Worm (Caenorhabditis elegans): Measurements from ENCODE around the gene F42A9.7.

The F42A9.7 gene

ce11 chrIV:8618698-8619097 is 1.8 kb upstream of the F42A9.7 start, which contains the start of gene F42A9.8:
TSS of gene F42A9.8 (minus strand) at chrIV:8618785.
- TF ChIP-seq nhr-6 (tag; optimal IDR thresholded peaks at IDR 0.05), result no peak
- TF ChIP-seq lsy-2 (tag; optimal IDR thresholded peaks at IDR 0.05), result peak in 1 of 2 experiments; percentile 35
- peak; percentile 51 for TF ChIP-seq C34F6.9 (tag; optimal IDR thresholded peaks at IDR 0.05)
- no peak for TF ChIP-seq ztf-4 (tag; optimal IDR thresholded peaks at IDR 0.05)
- no peak for TF ChIP-seq peb-1 (tag; optimal IDR thresholded peaks at IDR 0.05)
- peak; percentile 46 for TF ChIP-seq unc-55 (GFP tag; optimal IDR thresholded peaks at IDR 0.05)

- TF ChIP-seq crh-2 (tag; optimal IDR thresholded peaks at IDR 0.05) (no peak), unc-39 (tag; optimal IDR thresholded peaks at IDR 0.05) (no peak), dmd-4 (tag; optimal IDR thresholded peaks at IDR 0.05) (no peak), nhr-23 (tag; optimal IDR thresholded peaks at IDR 0.05) (no peak), ztf-11 (tag; optimal IDR thresholded peaks at IDR 0.05) (no peak)
These were observed 1.6 kb downstream of the F42A9.7 start for ce11 chrIV:8615314-8615713.

ce11 chrIV:8614680-8615079 is 2.3 kb downstream of the F42A9.7 start, which contains the start of gene cyp-33E3:
TSS of gene cyp-33E3 (plus strand) at chrIV:8614995.
- peak; percentile 40 for TF ChIP-seq fos-1 (tag; optimal IDR thresholded peaks at IDR 0.05)
- no peak for TF ChIP-seq nhr-25 (tag; optimal IDR thresholded peaks at IDR 0.05)
- TF ChIP-seq unc-39 (tag; optimal IDR thresholded peaks at IDR 0.05), result no peak
- no peak for TF ChIP-seq zag-1 (tag; optimal IDR thresholded peaks at IDR 0.05)

- TF ChIP-seq crh-2 (tag; optimal IDR thresholded peaks at IDR 0.05) (peak; percentile 35), sma-9 (GFP tag; optimal IDR thresholded peaks at IDR 0.05) (peak; percentile 12), sma-9 (tag; optimal IDR thresholded peaks at IDR 0.05) (no peak), blmp-1 (tag; optimal IDR thresholded peaks at IDR 0.05; ENCODE audit: insufficient read depth) (no peak), gmeb-1 (tag; optimal IDR thresholded peaks at IDR 0.05) (peak; percentile 21), fos-1 (tag; optimal IDR thresholded peaks at IDR 0.05) (peak; percentile 93), alr-1 (tag; optimal IDR thresholded peaks at IDR 0.05) (no peak)
These were observed 4.9 kb downstream of the F42A9.7 start, which contains the start of the genes F42A9.17 and cyp-33E2 for ce11 chrIV:8611886-8612542. TSS of gene F42A9.17 (minus strand) at chrIV:8611936. TSS of gene cyp-33E2 (plus strand) at chrIV:8612334.

- TF ChIP-seq F13H6.1 (tag; optimal IDR thresholded peaks at IDR 0.05) (no peak), nhr-10 (tag; optimal IDR thresholded peaks at IDR 0.05) (no peak), lin-11 (tag; optimal IDR thresholded peaks at IDR 0.05) (no peak)
These were observed 8.0 kb downstream of the F42A9.7 start, which contains the start of gene F42A9.6 for ce11 chrIV:8608934-8609333. TSS of gene F42A9.6 (plus strand) at chrIV:8609234.

ce11 chrIV:8608204-8608603 is 8.7 kb downstream of the F42A9.7 start:
- TF ChIP-seq unc-55 (GFP tag; optimal IDR thresholded peaks at IDR 0.05), result peak; percentile 68
- no peak for TF ChIP-seq nhr-6 (tag; optimal IDR thresholded peaks at IDR 0.05)
- TF ChIP-seq ztf-4 (tag; optimal IDR thresholded peaks at IDR 0.05), result no peak
- peak; percentile 17 for TF ChIP-seq mab-5 (tag; optimal IDR thresholded peaks at IDR 0.05)
- no peak for TF ChIP-seq mbf-1 (tag; optimal IDR thresholded peaks at IDR 0.05)
- TF ChIP-seq lin-13 (GFP tag; optimal IDR thresholded peaks at IDR 0.05), result no peak

ce11 chrIV:8605217-8605616 is 11.7 kb downstream of the F42A9.7 start:
- TF ChIP-seq lsy-2 (tag; optimal IDR thresholded peaks at IDR 0.05) (peak in 1 of 2 experiments; percentile 49), crh-2 (tag; optimal IDR thresholded peaks at IDR 0.05) (no peak), ztf-11 (tag; optimal IDR thresholded peaks at IDR 0.05) (no peak), peb-1 (tag; optimal IDR thresholded peaks at IDR 0.05) (no peak), lin-39 (tag; optimal IDR thresholded peaks at IDR 0.05) (no peak), F13H6.1 (tag; optimal IDR thresholded peaks at IDR 0.05) (peak; percentile 33), R02D3.7 (tag; optimal IDR thresholded peaks at IDR 0.05) (no peak), nhr-6 (tag; optimal IDR thresholded peaks at IDR 0.05) (peak; percentile 13), elt-3 (tag; optimal IDR thresholded peaks at IDR 0.05) (no peak), ztf-1 (GFP tag; conservative IDR thresholded peaks at IDR 0.05) (no peak), C34F6.9 (tag; optimal IDR thresholded peaks at IDR 0.05) (peak; percentile 66), nhr-77 (tag; optimal IDR thresholded peaks at IDR 0.05) (no peak), unc-62 (GFP tag; optimal IDR thresholded peaks at IDR 0.05) (no peak), lin-11 (tag; optimal IDR thresholded peaks at IDR 0.05) (no peak), fos-1 (tag; optimal IDR thresholded peaks at IDR 0.05) (no peak), ceh-16 (tag; optimal IDR thresholded peaks at IDR 0.05) (no peak), lin-13 (GFP tag; optimal IDR thresholded peaks at IDR 0.05) (no peak), nhr-129 (tag; optimal IDR thresholded peaks at IDR 0.05) (peak; percentile 48), blmp-1 (tag; optimal IDR thresholded peaks at IDR 0.05; ENCODE audit: insufficient read depth) (no peak), alr-1 (tag; optimal IDR thresholded peaks at IDR 0.05) (no peak), nhr-10 (tag; optimal IDR thresholded peaks at IDR 0.05) (no peak), mdl-1 (tag; optimal IDR thresholded peaks at IDR 0.05) (no peak), sma-9 (GFP tag; optimal IDR thresholded peaks at IDR 0.05) (peak; percentile 67), sma-9 (tag; optimal IDR thresholded peaks at IDR 0.05) (no peak), nhr-25 (tag; optimal IDR thresholded peaks at IDR 0.05) (no peak)
